Worm (Caenorhabditis elegans) whole organism, L1 larva: ENCODE data around the gene lrpr-1.

Experiments
- C34B4.2 ChIP-seq: sonication (generic microtip); optimal IDR thresholded peaks from 2 replicates; lab custom pipeline; 2017; ENCODE audit warnings: mild to moderate bottlenecking, missing genetic modification characterization, missing compliant biosample characterization
- F16B12.6 ChIP-seq: fragments of 150-350 bp; optimal IDR thresholded peaks from 2 replicates; lab custom pipeline; 2014; ENCODE audit warnings: missing biosample characterization, missing genetic modification characterization
- Y116A8C.19 ChIP-seq: sonication (generic microtip); optimal IDR thresholded peaks from 2 replicates; lab custom pipeline; 2016; ENCODE audit warnings: missing compliant biosample characterization, missing genetic modification characterization, borderline replicate concordance
- aly-2 ChIP-seq: fragments of 150-350 bp; optimal IDR thresholded peaks from 2 replicates; lab custom pipeline; 2014; ENCODE audit warnings: missing biosample characterization, missing genetic modification characterization
- ama-1 ChIP-seq: fragments of 150-350 bp; optimal IDR thresholded peaks from 2 replicates; lab custom pipeline; 2014
- blmp-1 ChIP-seq: fragments of 150-350 bp; optimal IDR thresholded peaks from 2 replicates; lab custom pipeline; 2014; ENCODE audit warnings: missing biosample characterization, missing genetic modification characterization
- ceh-63 ChIP-seq: fragments of 200-800 bp; sonication (Bioruptor generic); optimal IDR thresholded peaks from 2 replicates; lab custom pipeline; 2018; ENCODE audit warnings: mild to moderate bottlenecking, missing genetic modification characterization, missing compliant biosample characterization
- ceh-8 ChIP-seq: fragments of 200-800 bp; sonication (Bioruptor generic); optimal IDR thresholded peaks from 2 replicates; lab custom pipeline; 2018; ENCODE audit warnings: mild to moderate bottlenecking, missing genetic modification characterization, moderate library complexity, missing compliant biosample characterization
- ceh-88 ChIP-seq: fragments of 200-800 bp; sonication (Bioruptor generic); IDR thresholded peaks from 2 replicates; pipeline ENCODE4 v1.3.6; 2022; ENCODE audit warnings: missing genetic modification characterization, missing compliant biosample characterization
- dpl-1 ChIP-seq, 3 experiments: fragments of 150-350 bp in 2 of 3; sonication (generic microtip) in 1 of 3; optimal IDR thresholded peaks; 2 replicates each; lab custom pipeline; 2014 to 2017; ENCODE audit warnings: missing biosample characterization in 3 of 3, missing genetic modification characterization in 3 of 3, missing genetic modification reagents in 3 of 3
- efl-1 ChIP-seq, 4 experiments: fragments of 150-350 bp; optimal IDR thresholded peaks in 3 of 4; peaks in 1 of 4; 1 replicate in 1 of 4; 2 replicates in 3 of 4; lab custom pipeline; 2014; ENCODE audit warnings: missing biosample characterization in 2 of 4, missing genetic modification characterization in 2 of 4, missing genetic modification reagents in 2 of 4
- efl-3 ChIP-seq: fragments of 200-800 bp; sonication (Bioruptor generic); optimal IDR thresholded peaks from 2 replicates; lab custom pipeline; 2018; ENCODE audit warnings: mild to moderate bottlenecking, missing genetic modification characterization, missing compliant biosample characterization
- egl-27 ChIP-seq, 2 experiments: fragments of 150-350 bp in 1 of 2; sonication (generic microtip); optimal IDR thresholded peaks; 3 replicates each; lab custom pipeline; 2017 to 2018; ENCODE audit warnings: missing biosample characterization in 2 of 2, missing genetic modification characterization in 2 of 2, missing genetic modification reagents in 2 of 2
- elt-2 ChIP-seq: sonication (generic microtip); optimal IDR thresholded peaks from 2 replicates; lab custom pipeline; 2016; ENCODE audit warnings: missing genetic modification characterization, mild to moderate bottlenecking, inconsistent platforms, missing compliant biosample characterization, missing genetic modification reagents
- hlh-4 ChIP-seq: sonication (generic microtip); optimal IDR thresholded peaks from 2 replicates; lab custom pipeline; 2016; ENCODE audit warnings: mild to moderate bottlenecking, missing genetic modification characterization, missing compliant biosample characterization
- irx-1 ChIP-seq: sonication (generic microtip); optimal IDR thresholded peaks from 2 replicates; lab custom pipeline; 2016; ENCODE audit warnings: missing genetic modification characterization, missing compliant biosample characterization
- isw-1 ChIP-seq: fragments of 200-800 bp; sonication (Bioruptor generic); IDR thresholded peaks from 2 replicates; pipeline ENCODE4 v1.3.6; 2022; ENCODE audit warnings: missing genetic modification characterization, missing compliant biosample characterization
- lin-14 ChIP-seq: fragments of 200-800 bp; sonication (Bioruptor generic); optimal IDR thresholded peaks from 2 replicates; lab custom pipeline; 2018; ENCODE audit warnings: mild to moderate bottlenecking, missing genetic modification characterization, moderate library complexity, missing compliant biosample characterization
- lin-15B ChIP-seq: fragments of 150-350 bp; sonication (generic microtip); optimal IDR thresholded peaks from 3 replicates; lab custom pipeline; 2014; ENCODE audit warnings: missing biosample characterization, missing genetic modification characterization
- lsy-2 ChIP-seq, 2 experiments: fragments of 150-350 bp; optimal IDR thresholded peaks; 2 replicates each; lab custom pipeline; 2014; ENCODE audit warnings: missing biosample characterization in 2 of 2, missing genetic modification characterization in 2 of 2
- nhr-19 ChIP-seq: fragments of 200-800 bp; sonication (Bioruptor generic); conservative IDR thresholded peaks from 2 replicates; pipeline ENCODE4 v1.3.6; 2022; ENCODE audit warnings: missing genetic modification characterization, missing compliant biosample characterization
- nhr-237 ChIP-seq: fragments of 150-350 bp; optimal IDR thresholded peaks from 2 replicates; lab custom pipeline; 2014; ENCODE audit warnings: missing biosample characterization, missing genetic modification characterization
- nhr-28 ChIP-seq: fragments of 150-350 bp; optimal IDR thresholded peaks from 2 replicates; lab custom pipeline; 2014; ENCODE audit warnings: missing biosample characterization, missing genetic modification characterization
- nhr-84 ChIP-seq: sonication (generic microtip); optimal IDR thresholded peaks from 2 replicates; lab custom pipeline; 2017; ENCODE audit warnings: missing biosample characterization, missing genetic modification characterization
- pax-3 ChIP-seq: fragments of 200-800 bp; sonication (Bioruptor generic); optimal IDR thresholded peaks from 2 replicates; lab custom pipeline; 2018; ENCODE audit warnings: mild to moderate bottlenecking, missing genetic modification characterization, moderate library complexity, missing compliant biosample characterization
- pqm-1 ChIP-seq: sonication (generic microtip); optimal IDR thresholded peaks from 3 replicates; lab custom pipeline; 2017; ENCODE audit warnings: missing biosample characterization, missing genetic modification characterization
- rnt-1 ChIP-seq: sonication (generic microtip); optimal IDR thresholded peaks from 2 replicates; lab custom pipeline; 2016; ENCODE audit warnings: mild to moderate bottlenecking, missing genetic modification characterization, moderate library complexity, missing compliant biosample characterization
- snpc-4 ChIP-seq: fragments of 150-350 bp; optimal IDR thresholded peaks from 2 replicates; lab custom pipeline; 2014; ENCODE audit warnings: missing biosample characterization, missing genetic modification characterization
- snu-23 ChIP-seq: sonication (generic microtip); optimal IDR thresholded peaks from 2 replicates; lab custom pipeline; 2016; ENCODE audit warnings: missing genetic modification characterization, missing compliant biosample characterization
- sup-37 ChIP-seq: fragments of 200-800 bp; sonication (Bioruptor generic); optimal IDR thresholded peaks from 2 replicates; lab custom pipeline; 2018; ENCODE audit warnings: mild to moderate bottlenecking, missing genetic modification characterization, missing compliant biosample characterization
- tlp-1 ChIP-seq: fragments of 150-350 bp; optimal IDR thresholded peaks from 2 replicates; lab custom pipeline; 2014; ENCODE audit warnings: missing biosample characterization, missing genetic modification characterization
- unc-30 ChIP-seq: sonication (generic microtip); optimal IDR thresholded peaks from 2 replicates; lab custom pipeline; 2017; ENCODE audit warnings: missing biosample characterization, missing genetic modification characterization
- unc-98 ChIP-seq: fragments of 200-800 bp; sonication (Bioruptor generic); IDR thresholded peaks from 2 replicates; pipeline ENCODE4 v1.3.6; 2022; ENCODE audit warnings: missing genetic modification characterization, missing compliant biosample characterization
- vab-15 ChIP-seq: sonication (generic microtip); optimal IDR thresholded peaks from 2 replicates; lab custom pipeline; 2017; ENCODE audit warnings: missing genotype, mild to moderate bottlenecking, missing genetic modification characterization, missing compliant biosample characterization
- xbp-1 ChIP-seq: sonication (generic microtip); optimal IDR thresholded peaks from 2 replicates; lab custom pipeline; 2016; ENCODE audit warnings: missing genetic modification characterization, missing compliant biosample characterization
- zag-1 ChIP-seq: fragments of 150-350 bp; optimal IDR thresholded peaks from 2 replicates; lab custom pipeline; 2014; ENCODE audit warnings: missing biosample characterization, missing genetic modification characterization

lrpr-1 gene

DNA sequence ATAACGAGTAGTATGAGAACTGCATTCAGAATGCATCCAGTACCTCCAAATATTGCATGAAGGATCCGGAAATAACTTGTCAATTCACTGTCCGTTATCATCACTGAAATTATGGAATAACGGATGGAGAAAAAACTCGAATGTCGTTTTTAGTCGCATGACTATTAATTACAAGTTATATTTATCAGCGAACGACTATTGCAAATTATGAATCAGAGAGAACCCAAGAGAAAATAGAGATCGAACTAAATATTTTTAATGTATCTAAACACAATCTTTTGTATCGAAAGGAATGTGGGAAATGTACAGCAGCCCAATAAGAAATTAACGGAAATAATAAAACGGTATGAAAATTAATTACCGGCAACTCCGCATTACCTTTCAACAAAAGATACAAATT, 17.8 kb downstream of the lrpr-1 start, which contains the start of gene srd-16:
TSS of gene srd-16 (minus strand) at position 101 of the 400 bp plus-strand sequence.
- TF ChIP-seq pax-3 (tag; lab: Kevin White, UChicago), result no peak
- no peak for TF ChIP-seq zag-1 (tag; lab: Kevin White, UChicago)
- TF ChIP-seq nhr-84 (tag; lab: Kevin White, UChicago), result no peak
- no peak for TF ChIP-seq nhr-28 (tag; lab: Kevin White, UChicago)
- no peak for TF ChIP-seq blmp-1
- TF ChIP-seq efl-3 (GFP tag; lab: Kevin White, UChicago), result no peak
- no peak for TF ChIP-seq dpl-1 (GFP tag; optimal IDR thresholded peaks at IDR 0.05; lab: Kevin White, UChicago)
- TF ChIP-seq egl-27 (tag; optimal IDR thresholded peaks at IDR 0.05; lab: Kevin White, UChicago), result no peak
- TF ChIP-seq snpc-4, result no peak
- no peak for TF ChIP-seq vab-15 (tag; lab: Kevin White, UChicago)
- no peak for TF ChIP-seq ceh-88 (GFP tag; lab: Robert Waterston, UW)
- no peak for TF ChIP-seq lin-15B (tag; lab: Kevin White, UChicago)
- no peak for TF ChIP-seq lsy-2 (tag; optimal IDR thresholded peaks at IDR 0.05; lab: Kevin White, UChicago)
- TF ChIP-seq nhr-19 (GFP tag; lab: Robert Waterston, UW), result no peak
- no peak for TF ChIP-seq hlh-4 (tag; lab: Kevin White, UChicago)
- no peak for TF ChIP-seq isw-1 (GFP tag; lab: Robert Waterston, UW)
- TF ChIP-seq ceh-63, result no peak
- TF ChIP-seq rnt-1 (tag; lab: Kevin White, UChicago), result no peak
- no peak for TF ChIP-seq ceh-8 (GFP tag; lab: Kevin White, UChicago)
- no peak for TF ChIP-seq F16B12.6

DNA sequence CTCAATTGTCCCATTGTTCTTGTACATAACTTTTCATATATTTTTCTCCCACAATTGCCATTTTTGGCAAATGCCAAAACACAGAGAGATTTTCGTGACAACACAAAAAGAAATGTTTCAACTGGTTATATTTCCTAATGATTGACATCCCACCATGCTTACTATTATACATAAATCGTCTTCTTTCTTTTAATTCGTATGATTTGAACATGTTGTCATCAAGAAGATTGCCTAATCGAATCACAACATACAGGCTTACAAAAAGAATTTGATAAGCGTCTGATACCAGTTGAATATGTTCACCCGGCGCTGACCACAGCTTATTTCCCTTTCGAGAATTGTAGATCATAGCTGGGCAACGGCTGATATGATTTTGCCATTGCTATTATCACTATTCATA, 22.7 kb downstream of the lrpr-1 start, which contains the start of gene grd-9:
TSS of gene grd-9 (plus strand) at position 301 of the 400 bp plus-strand sequence.
- TF ChIP-seq nhr-237, result no peak
- TF ChIP-seq elt-2 (tag; lab: Kevin White, UChicago), result no peak
- no peak for TF ChIP-seq ama-1
- no peak for TF ChIP-seq nhr-19 (GFP tag; lab: Robert Waterston, UW)
- no peak for TF ChIP-seq snu-23 (GFP tag; lab: Kevin White, UChicago)
- TF ChIP-seq efl-1 (optimal IDR thresholded peaks at IDR 0.05; lab: Kevin White, UChicago), result no peak
- no peak for TF ChIP-seq efl-1 (GFP tag; optimal IDR thresholded peaks at IDR 0.05 in 1 of 2; lab: Kevin White, UChicago)
- TF ChIP-seq lin-15B (tag; lab: Kevin White, UChicago), result no peak
- no peak for TF ChIP-seq irx-1
- no peak for TF ChIP-seq unc-30 (tag; lab: Kevin White, UChicago)
- no peak for TF ChIP-seq pax-3 (tag; lab: Kevin White, UChicago)
- no peak for TF ChIP-seq lsy-2 (tag; optimal IDR thresholded peaks at IDR 0.05; lab: Kevin White, UChicago)
- no peak for TF ChIP-seq sup-37 (GFP tag; lab: Kevin White, UChicago)
- TF ChIP-seq lin-14 (GFP tag; lab: Kevin White, UChicago), result no peak
- TF ChIP-seq nhr-28 (tag; lab: Kevin White, UChicago), result no peak
- no peak for TF ChIP-seq dpl-1 (GFP tag; optimal IDR thresholded peaks at IDR 0.05; lab: Kevin White, UChicago)
- no peak for TF ChIP-seq xbp-1 (tag; lab: Kevin White, UChicago)

DNA sequence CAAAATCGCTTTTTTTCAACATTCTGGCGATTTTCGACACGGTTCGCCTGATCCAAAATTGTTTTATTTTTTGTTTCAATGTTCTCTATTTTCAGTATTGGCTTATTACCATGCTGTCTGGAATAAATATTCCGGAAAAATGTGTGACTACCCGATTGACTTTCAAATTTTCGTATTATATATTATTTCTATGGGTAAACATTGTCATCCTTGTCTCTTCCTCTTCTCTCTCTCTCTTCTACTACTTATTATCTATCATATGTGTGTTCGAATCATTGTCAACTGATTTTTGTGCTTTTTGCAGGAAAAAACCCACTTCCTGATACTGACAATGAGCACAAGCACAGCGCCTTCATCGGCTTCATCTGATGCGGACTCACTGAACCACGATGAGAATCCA, 24.7 kb downstream of the lrpr-1 start, which contains the start of gene C04E6.7:
TSS of gene C04E6.7 (plus strand) at position 301 of the 400 bp plus-strand sequence.
- TF ChIP-seq aly-2, result no peak
- TF ChIP-seq Y116A8C.19 (tag; lab: Kevin White, UChicago), result no peak

DNA sequence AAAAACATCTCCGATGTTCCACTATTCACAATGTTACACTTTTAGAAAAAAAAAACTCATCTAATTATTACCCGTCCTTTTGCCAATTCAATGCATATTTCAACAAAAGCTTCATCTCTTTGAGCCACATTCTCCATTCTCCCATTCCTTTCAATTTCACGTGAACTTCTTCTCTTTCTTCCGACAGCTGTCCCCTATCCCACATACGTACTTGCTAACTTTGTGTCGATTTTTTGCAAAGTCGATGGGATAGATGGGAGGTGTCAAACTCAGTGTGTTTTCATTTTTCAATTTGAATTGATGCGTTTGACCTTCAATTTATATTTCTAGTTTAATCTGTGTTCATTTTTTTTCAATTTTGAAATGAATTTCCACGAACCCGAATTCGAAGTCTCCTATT, 26.5 kb downstream of the lrpr-1 start:
- TF ChIP-seq pqm-1 (tag; lab: Kevin White, UChicago), result no peak
- TF ChIP-seq unc-98 (GFP tag; lab: Robert Waterston, UW), result no peak
- TF ChIP-seq tlp-1 (tag; lab: Kevin White, UChicago), result no peak
- peak; percentile 67 for TF ChIP-seq lin-14 (GFP tag; lab: Kevin White, UChicago)
- no peak for TF ChIP-seq ceh-88 (GFP tag; lab: Robert Waterston, UW)
- TF ChIP-seq C34B4.2 (tag; lab: Kevin White, UChicago), result no peak
- peak; percentile 6 for TF ChIP-seq rnt-1 (tag; lab: Kevin White, UChicago)
